Worm (Caenorhabditis elegans) whole organism, L2 larva: ENCODE results near the gene F17C11.2.

Source experiments
- lin-13 ChIP-seq: fragments of 150-350 bp; optimal IDR thresholded peaks from 2 replicates; lab custom pipeline; 2014; ENCODE audit warnings: missing biosample characterization, missing genetic modification reagents, missing genetic modification characterization
- nhr-11 ChIP-seq: fragments of 150-350 bp; optimal IDR thresholded peaks from 2 replicates; lab custom pipeline; 2014; ENCODE audit warnings: missing biosample characterization, missing genetic modification characterization
- snpc-4 ChIP-seq: fragments of 150-350 bp; optimal IDR thresholded peaks from 2 replicates; lab custom pipeline; 2014; ENCODE audit warnings: missing biosample characterization, missing genetic modification characterization

DNA sequence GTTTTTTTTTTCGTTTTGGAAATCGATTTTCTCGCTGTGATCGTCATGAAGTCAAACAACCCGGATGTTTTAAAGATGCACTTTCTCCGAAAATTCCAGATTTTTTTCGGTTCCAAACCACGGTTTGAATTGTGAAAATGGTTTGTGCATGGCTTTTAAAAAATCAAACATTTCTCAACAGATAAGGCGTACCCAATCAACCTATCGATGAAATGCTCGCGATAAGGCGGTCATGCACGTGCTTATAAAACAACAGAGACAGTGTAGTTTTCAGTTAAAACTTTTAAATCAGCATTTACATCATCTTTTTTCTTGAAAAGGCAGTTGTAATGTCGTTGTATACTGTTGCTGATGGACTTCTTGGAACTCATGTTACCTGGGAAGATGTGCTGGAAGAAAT lies 15.6 kb upstream of the F17C11.2 start, which contains the start of gene F58B4.5:
- TF ChIP-seq lin-13 (no peak), snpc-4 (no peak), nhr-11 (tag; lab: Kevin White, UChicago) (no peak)
